Fruit fly (Drosophila melanogaster) whole organism, embryonic: Measurements from ENCODE around the gene Helz.

Experiments
- Antp ChIP-seq: fragments of 200-800 bp; sonication (Bioruptor generic); optimal IDR thresholded peaks from 3 replicates; lab custom pipeline; 2016; ENCODE audit warnings: missing biosample characterization, missing genetic modification characterization
- Atf-2 ChIP-seq: fragments of 200-800 bp; sonication (Bioruptor generic); optimal IDR thresholded peaks from 2 replicates; lab custom pipeline; 2016; ENCODE audit warnings: missing biosample characterization, missing genetic modification characterization
- Blimp-1 ChIP-seq: fragments of 200-800 bp; sonication (Bioruptor generic); optimal IDR thresholded peaks from 3 replicates; lab custom pipeline; 2018; ENCODE audit warnings: missing biosample characterization, missing genetic modification characterization, mild to moderate bottlenecking, moderate library complexity, missing genetic modification reagents
- CG11085 ChIP-seq: fragments of 200-800 bp; sonication (Bioruptor generic); IDR thresholded peaks from 2 replicates; pipeline ENCODE4 v1.3.6; 2022; ENCODE audit warnings: missing biosample characterization, missing genetic modification characterization
- CG13775 ChIP-seq: fragments of 200-800 bp; sonication (Bioruptor generic); optimal IDR thresholded peaks from 3 replicates; lab custom pipeline; 2017; ENCODE audit warnings: missing biosample characterization, mild to moderate bottlenecking, missing genetic modification characterization
- CG17612 ChIP-seq: fragments of 200-800 bp; sonication (Bioruptor generic); IDR thresholded peaks from 2 replicates; pipeline ENCODE4 v1.3.6; 2022; ENCODE audit warnings: missing biosample characterization, missing genetic modification characterization
- CG17802 ChIP-seq: fragments of 200-800 bp; sonication (Bioruptor generic); optimal IDR thresholded peaks from 2 replicates; lab custom pipeline; 2018; ENCODE audit warnings: missing biosample characterization, mild to moderate bottlenecking, missing genetic modification characterization, moderate library complexity
- CG18011 ChIP-seq: fragments of 200-800 bp; sonication (Bioruptor generic); optimal IDR thresholded peaks from 2 replicates; lab custom pipeline; 2017; ENCODE audit warnings: missing biosample characterization, missing genetic modification characterization, mild to moderate bottlenecking, moderate library complexity, missing genotype
- CG18599 ChIP-seq: fragments of 200-800 bp; sonication (Bioruptor generic); optimal IDR thresholded peaks from 3 replicates; lab custom pipeline; 2017; ENCODE audit warnings: missing biosample characterization, missing genetic modification characterization, mild to moderate bottlenecking, moderate library complexity, missing genetic modification reagents
- CG2678 ChIP-seq: fragments of 200-800 bp; sonication (Bioruptor generic); optimal IDR thresholded peaks from 3 replicates; lab custom pipeline; 2019; ENCODE audit warnings: missing biosample characterization, mild to moderate bottlenecking, missing genetic modification characterization, moderate library complexity
- CG30403 ChIP-seq: fragments of 200-800 bp; sonication (Bioruptor generic); optimal IDR thresholded peaks from 3 replicates; lab custom pipeline; 2016; ENCODE audit warnings: missing biosample characterization, missing genetic modification characterization
- CG3065 ChIP-seq: fragments of 200-800 bp; sonication (Bioruptor generic); optimal IDR thresholded peaks from 2 replicates; lab custom pipeline; 2016; ENCODE audit warnings: missing biosample characterization, missing genetic modification characterization
- CG34422 ChIP-seq: fragments of 200-800 bp; sonication (Bioruptor generic); IDR thresholded peaks from 3 replicates; pipeline ENCODE4 v1.3.6; 2022; ENCODE audit warnings: missing biosample characterization, missing genetic modification characterization
- CG6813 ChIP-seq: fragments of 200-800 bp; sonication (Bioruptor generic); optimal IDR thresholded peaks from 2 replicates; lab custom pipeline; 2017; ENCODE audit warnings: missing biosample characterization, missing genetic modification characterization, mild to moderate bottlenecking, moderate library complexity, missing genetic modification reagents
- CG8388 ChIP-seq: fragments of 200-800 bp; sonication (Bioruptor generic); optimal IDR thresholded peaks from 2 replicates; lab custom pipeline; 2019; ENCODE audit warnings: missing biosample characterization, mild to moderate bottlenecking, missing genetic modification characterization, moderate library complexity
- CG9215 ChIP-seq: fragments of 200-800 bp; sonication (Bioruptor generic); IDR thresholded peaks from 2 replicates; pipeline ENCODE4 v1.3.6; 2022; ENCODE audit warnings: missing biosample characterization, missing genetic modification characterization
- CTCF ChIP-seq: fragments of 200-800 bp; sonication (Bioruptor generic); optimal IDR thresholded peaks from 2 replicates; lab custom pipeline; 2017; ENCODE audit warnings: missing biosample characterization, mild to moderate bottlenecking, missing genetic modification characterization, moderate library complexity
- CrebB ChIP-seq: fragments of 200-800 bp; sonication (Bioruptor generic); optimal IDR thresholded peaks from 3 replicates; lab custom pipeline; 2018; ENCODE audit warnings: missing biosample characterization, mild to moderate bottlenecking, missing genetic modification characterization
- Dek ChIP-seq: fragments of 200-800 bp; sonication (Bioruptor generic); optimal IDR thresholded peaks from 3 replicates; lab custom pipeline; 2019; ENCODE audit warnings: missing biosample characterization, mild to moderate bottlenecking, missing genetic modification characterization, moderate library complexity
- Hey ChIP-seq: fragments of 200-800 bp; sonication (Bioruptor generic); optimal IDR thresholded peaks from 3 replicates; lab custom pipeline; 2018; ENCODE audit warnings: missing biosample characterization, mild to moderate bottlenecking, missing genetic modification characterization
- Kr ChIP-seq: fragments of 200-800 bp; sonication (Bioruptor generic); optimal IDR thresholded peaks from 2 replicates; lab custom pipeline; 2017; ENCODE audit warnings: missing biosample characterization, mild to moderate bottlenecking, missing genetic modification characterization
- Lim3 ChIP-seq: fragments of 200-800 bp; sonication (Bioruptor generic); IDR thresholded peaks from 2 replicates; pipeline ENCODE4 v1.3.6; 2022; ENCODE audit warnings: missing biosample characterization, missing genetic modification characterization
- Nf-YB ChIP-seq: fragments of 200-800 bp; sonication (Bioruptor generic); optimal IDR thresholded peaks from 3 replicates; lab custom pipeline; 2019; ENCODE audit warnings: missing biosample characterization, mild to moderate bottlenecking, missing genetic modification characterization, moderate library complexity
- Pdp1 ChIP-seq, 2 experiments: fragments of 200-800 bp; sonication (Bioruptor generic); optimal IDR thresholded peaks; 3 replicates each; lab custom pipeline; 2016; ENCODE audit warnings: missing biosample characterization in 2 of 2, missing genetic modification characterization in 2 of 2, mild to moderate bottlenecking in 1 of 2, moderate library complexity in 1 of 2
- Side ChIP-seq: fragments of 200-800 bp; sonication (Bioruptor generic); optimal IDR thresholded peaks from 2 replicates; lab custom pipeline; 2016; ENCODE audit warnings: missing biosample characterization, missing genetic modification characterization
- Sry-δ ChIP-seq: fragments of 200-800 bp; sonication (Bioruptor generic); optimal IDR thresholded peaks from 2 replicates; lab custom pipeline; 2016; ENCODE audit warnings: missing biosample characterization, missing genetic modification characterization
- YL-1 ChIP-seq: fragments of 200-800 bp; sonication (Bioruptor generic); optimal IDR thresholded peaks from 3 replicates; lab custom pipeline; 2017; ENCODE audit warnings: missing biosample characterization, mild to moderate bottlenecking, missing genetic modification characterization
- ac ChIP-seq: fragments of 200-800 bp; sonication (Bioruptor generic); optimal IDR thresholded peaks from 3 replicates; lab custom pipeline; 2017; ENCODE audit warnings: missing biosample characterization, mild to moderate bottlenecking, missing genetic modification characterization
- amos ChIP-seq: fragments of 200-800 bp; sonication (Bioruptor generic); IDR thresholded peaks from 2 replicates; pipeline ENCODE4 v1.3.6; 2022; ENCODE audit warnings: missing biosample characterization, missing genetic modification characterization; ENCODE audit not compliant: partially characterized antibody
- ase ChIP-seq: fragments of 200-800 bp; sonication (Bioruptor generic); IDR thresholded peaks from 3 replicates; pipeline ENCODE4 v1.3.6; 2022; ENCODE audit warnings: missing biosample characterization, missing genetic modification characterization
- chinmo ChIP-seq: fragments of 200-800 bp; sonication (Bioruptor generic); IDR thresholded peaks from 4 replicates; pipeline ENCODE4 v1.3.6; 2022; ENCODE audit warnings: missing biosample characterization, missing genetic modification characterization; ENCODE audit not compliant: partially characterized antibody
- ci ChIP-seq: fragments of 200-800 bp; sonication (Bioruptor generic); IDR thresholded peaks from 3 replicates; pipeline ENCODE4 v1.3.6; 2022; ENCODE audit warnings: missing biosample characterization, missing genetic modification characterization
- cwo ChIP-seq: fragments of 200-800 bp; sonication (Bioruptor generic); optimal IDR thresholded peaks from 3 replicates; lab custom pipeline; 2017; ENCODE audit warnings: missing biosample characterization, missing genetic modification characterization, mild to moderate bottlenecking, moderate library complexity, missing genetic modification reagents
- fru ChIP-seq: fragments of >200 bp; optimal IDR thresholded peaks from 2 replicates; lab custom pipeline; 2017
- ftz-f1 ChIP-seq: fragments of 200-800 bp; sonication (Bioruptor generic); optimal IDR thresholded peaks from 2 replicates; lab custom pipeline; 2016; ENCODE audit warnings: missing biosample characterization, missing genetic modification characterization
- gem ChIP-seq: fragments of 200-800 bp; sonication (Bioruptor generic); optimal IDR thresholded peaks from 2 replicates; lab custom pipeline; 2019; ENCODE audit warnings: missing biosample characterization, mild to moderate bottlenecking, missing genetic modification characterization, moderate library complexity
- gsb-n ChIP-seq: fragments of 200-800 bp; sonication (Bioruptor generic); optimal IDR thresholded peaks from 3 replicates; lab custom pipeline; 2018; ENCODE audit warnings: missing biosample characterization, mild to moderate bottlenecking, missing genetic modification characterization
- h ChIP-seq: fragments of >200 bp; optimal IDR thresholded peaks from 2 replicates; lab custom pipeline; 2017
- ind ChIP-seq: fragments of 200-800 bp; sonication (Bioruptor generic); optimal IDR thresholded peaks from 3 replicates; lab custom pipeline; 2016; ENCODE audit warnings: missing biosample characterization, missing genetic modification characterization
- jigr1 ChIP-seq: fragments of 200-800 bp; sonication (Bioruptor generic); IDR thresholded peaks from 3 replicates; pipeline ENCODE4 v1.3.6; 2022; ENCODE audit warnings: missing biosample characterization, missing genetic modification characterization
- jumu ChIP-seq: fragments of 200-800 bp; sonication (Bioruptor generic); optimal IDR thresholded peaks from 3 replicates; lab custom pipeline; 2016; ENCODE audit warnings: missing biosample characterization, missing genetic modification characterization
- klu ChIP-seq: fragments of 200-800 bp; sonication (Bioruptor generic); IDR thresholded peaks from 2 replicates; pipeline ENCODE4 v1.3.6; 2022; ENCODE audit warnings: missing biosample characterization, missing genetic modification characterization
- nom ChIP-seq: fragments of 200-800 bp; sonication (Bioruptor generic); optimal IDR thresholded peaks from 2 replicates; lab custom pipeline; 2017; ENCODE audit warnings: missing biosample characterization, missing genetic modification characterization, mild to moderate bottlenecking, moderate library complexity, missing genetic modification reagents
- pan ChIP-seq, 4 experiments: fragments of >200 bp in 3 of 4; fragments of 200-800 bp in 1 of 4; sonication (Bioruptor generic) in 1 of 4; optimal IDR thresholded peaks in 3 of 4; IDR thresholded peaks in 1 of 4; 2 replicates each; pipeline versions ENCODE4 v1.3.6 to Lab custom; 2017 to 2022; ENCODE audit warnings: missing biosample characterization in 2 of 4, missing genetic modification characterization in 2 of 4, mixed read lengths in 1 of 4
- row ChIP-seq: fragments of 200-800 bp; sonication (Bioruptor generic); IDR thresholded peaks from 3 replicates; pipeline ENCODE4 v1.3.6; 2022; ENCODE audit warnings: missing biosample characterization, missing genetic modification characterization
- sc ChIP-seq, 3 experiments: fragments of >200 bp in 2 of 3; fragments of 200-800 bp in 1 of 3; sonication (Bioruptor generic) in 1 of 3; optimal IDR thresholded peaks; 2 replicates in 2 of 3; 3 replicates in 1 of 3; lab custom pipeline; 2017; ENCODE audit warnings: mild to moderate bottlenecking in 1 of 3, missing biosample characterization in 1 of 3, missing genetic modification characterization in 1 of 3, missing genetic modification reagents in 1 of 3
- sens ChIP-seq: fragments of 200-800 bp; sonication (Bioruptor generic); peaks from one replicate; lab custom pipeline; 2016; ENCODE audit warnings: missing biosample characterization, missing genetic modification characterization
- shn ChIP-seq: fragments of 200-800 bp; sonication (Bioruptor generic); optimal IDR thresholded peaks from 3 replicates; lab custom pipeline; 2016; ENCODE audit warnings: missing biosample characterization, missing genetic modification characterization
- sima ChIP-seq: fragments of 200-800 bp; sonication (Bioruptor generic); optimal IDR thresholded peaks from 2 replicates; lab custom pipeline; 2016; ENCODE audit warnings: missing biosample characterization, missing genetic modification characterization
- slp2 ChIP-seq: fragments of 200-800 bp; sonication (Bioruptor generic); optimal IDR thresholded peaks from 2 replicates; lab custom pipeline; 2016; ENCODE audit warnings: missing biosample characterization, missing genetic modification characterization
- ttk ChIP-seq: fragments of 200-800 bp; sonication (Bioruptor generic); IDR thresholded peaks from 2 replicates; pipeline ENCODE4 v2.1.2; 2022; ENCODE audit warnings: missing biosample characterization, missing genetic modification characterization

Helz gene

dm6 chr3L:14785492-14785916 is 4.2 kb upstream of the Helz start (continued):
- no peak for TF ChIP-seq jumu (GFP tag; lab: Kevin White, UChicago)
- TF ChIP-seq sima, result no peak
- peak; percentile 59 for TF ChIP-seq nom
- TF ChIP-seq CG9215, result peak; percentile 33; the same call in 1 of the 2 replicates
- peak; percentile 24 for TF ChIP-seq gem (tag; lab: Kevin White, UChicago)
- no peak for TF ChIP-seq CG13775
- TF ChIP-seq gsb-n (tag; lab: Kevin White, UChicago), result no peak
- TF ChIP-seq CrebB (tag; lab: Kevin White, UChicago), result no peak
- no peak for TF ChIP-seq slp2 (GFP tag; lab: Kevin White, UChicago)
- TF ChIP-seq jigr1 (GFP tag; lab: Robert Waterston, UW), result no peak
- no peak for TF ChIP-seq CG11085 (GFP tag; lab: Robert Waterston, UW)
- peak; percentile 35; the same call in 1 of the 2 replicates for TF ChIP-seq ttk
- no peak for TF ChIP-seq CG18011 (GFP tag; lab: Kevin White, UChicago)
- no peak for TF ChIP-seq YL-1 (GFP tag; lab: Kevin White, UChicago)
- TF ChIP-seq Dek (tag; lab: Kevin White, UChicago), result no peak
- no peak for TF ChIP-seq cwo (GFP tag; lab: Kevin White, UChicago)
- peak; percentile 56 for TF ChIP-seq row (GFP tag; lab: Robert Waterston, UW)
- TF ChIP-seq Nf-YB (GFP tag; lab: Kevin White, UChicago), result no peak
- no peak for TF ChIP-seq CG6813 (GFP tag; lab: Kevin White, UChicago)
- TF ChIP-seq CG17612, result no peak
- TF ChIP-seq CG18599 (GFP tag; lab: Kevin White, UChicago), result peak; percentile 42
- no peak for TF ChIP-seq CG8388 (GFP tag; lab: Kevin White, UChicago)
- TF ChIP-seq CG17802 (tag; lab: Kevin White, UChicago), result no peak
- no peak for TF ChIP-seq CG2678
- TF ChIP-seq Antp (GFP tag; lab: Kevin White, UChicago), result no peak
- TF ChIP-seq shn, result no peak
- peak; percentile 30 for TF ChIP-seq sens (GFP tag; lab: Kevin White, UChicago)
- peak; percentile 31 for TF ChIP-seq ind (GFP tag; lab: Kevin White, UChicago)
- TF ChIP-seq fru (lab: Kevin White, UChicago), result no peak
- no peak for TF ChIP-seq CG30403 (GFP tag; lab: Kevin White, UChicago)
- no peak for TF ChIP-seq h (lab: Kevin White, UChicago)
- TF ChIP-seq Pdp1 (GFP tag; optimal IDR thresholded peaks at IDR 0.05; lab: Kevin White, UChicago), result no peak
- TF ChIP-seq Blimp-1 (GFP tag; lab: Kevin White, UChicago), result no peak
- no peak for TF ChIP-seq amos
- no peak for TF ChIP-seq sc (optimal IDR thresholded peaks at IDR 0.05; lab: Kevin White, UChicago)
- no peak for TF ChIP-seq sc (GFP tag; optimal IDR thresholded peaks at IDR 0.05; lab: Kevin White, UChicago)
- no peak for TF ChIP-seq Kr (GFP tag; lab: Kevin White, UChicago)
- TF ChIP-seq pan (optimal IDR thresholded peaks at IDR 0.05; lab: Kevin White, UChicago), result no peak
- peak in 1 of 2 experiments; percentile 20 for TF ChIP-seq pan (GFP tag; optimal IDR thresholded peaks at IDR 0.05 in 1 of 2, IDR thresholded peaks at IDR 0.05 in 1 of 2)
- no peak for TF ChIP-seq Hey
- peak; percentile 16; the same call in 1 of the 3 replicates for TF ChIP-seq ci (GFP tag; lab: Robert Waterston, UW)
- TF ChIP-seq chinmo, result peak; percentile 90; the same call in 1 of the 4 replicates
- TF ChIP-seq Atf-2 (GFP tag; lab: Kevin White, UChicago), result peak; percentile 12
- peak; percentile 51; the same call in 1 of the 3 replicates for TF ChIP-seq ase (GFP tag; lab: Robert Waterston, UW)
- no peak for TF ChIP-seq Sry-δ (GFP tag; lab: Kevin White, UChicago)
- TF ChIP-seq Side, result no peak
- TF ChIP-seq CG3065 (GFP tag; lab: Kevin White, UChicago), result no peak
- TF ChIP-seq klu (GFP tag; lab: Robert Waterston, UW), result 0 out of 2 replicates have a peak, but pooled peaks have one; percentile 42
- TF ChIP-seq Lim3 (GFP tag; lab: Robert Waterston, UW), result no peak
- no peak for TF ChIP-seq ftz-f1 (GFP tag; lab: Kevin White, UChicago)
- no peak for TF ChIP-seq CTCF (GFP tag; lab: Kevin White, UChicago)
- peak; percentile 44; the same call in 1 of the 3 replicates for TF ChIP-seq CG34422 (GFP tag; lab: Robert Waterston, UW)
- TF ChIP-seq ac, result no peak
